Worm (Caenorhabditis elegans) whole organism, L1 larva: ENCODE results near the gene C49G7.7.

Experiments
- C16A3.4 ChIP-seq: fragments of 150-350 bp; optimal IDR thresholded peaks from 2 replicates; lab custom pipeline; 2014; ENCODE audit warnings: missing biosample characterization, missing genetic modification characterization
- C34B4.2 ChIP-seq: sonication (generic microtip); optimal IDR thresholded peaks from 2 replicates; lab custom pipeline; 2017; ENCODE audit warnings: mild to moderate bottlenecking, missing genetic modification characterization, missing compliant biosample characterization
- alr-1 ChIP-seq: fragments of 200-800 bp; sonication (Bioruptor generic); optimal IDR thresholded peaks from 2 replicates; lab custom pipeline; 2018; ENCODE audit warnings: borderline replicate concordance, mild to moderate bottlenecking, missing genetic modification characterization, missing compliant biosample characterization
- aly-2 ChIP-seq: fragments of 150-350 bp; optimal IDR thresholded peaks from 2 replicates; lab custom pipeline; 2014; ENCODE audit warnings: missing biosample characterization, missing genetic modification characterization
- ama-1 ChIP-seq: fragments of 150-350 bp; optimal IDR thresholded peaks from 2 replicates; lab custom pipeline; 2014
- ceh-63 ChIP-seq: fragments of 200-800 bp; sonication (Bioruptor generic); optimal IDR thresholded peaks from 2 replicates; lab custom pipeline; 2018; ENCODE audit warnings: mild to moderate bottlenecking, missing genetic modification characterization, missing compliant biosample characterization
- ceh-88 ChIP-seq: fragments of 200-800 bp; sonication (Bioruptor generic); IDR thresholded peaks from 2 replicates; pipeline ENCODE4 v1.3.6; 2022; ENCODE audit warnings: missing genetic modification characterization, missing compliant biosample characterization
- ces-1 ChIP-seq: fragments of 150-350 bp; optimal IDR thresholded peaks from 2 replicates; lab custom pipeline; 2014; ENCODE audit warnings: missing biosample characterization, missing genetic modification reagents, missing genetic modification characterization
- dsc-1 ChIP-seq: sonication (generic microtip); optimal IDR thresholded peaks from 2 replicates; lab custom pipeline; 2016; ENCODE audit warnings: mild to moderate bottlenecking, missing genetic modification characterization, missing compliant biosample characterization
- efl-1 ChIP-seq, 4 experiments: fragments of 150-350 bp; optimal IDR thresholded peaks in 3 of 4; peaks in 1 of 4; 1 replicate in 1 of 4; 2 replicates in 3 of 4; lab custom pipeline; 2014; ENCODE audit warnings: missing biosample characterization in 2 of 4, missing genetic modification characterization in 2 of 4, missing genetic modification reagents in 2 of 4
- egl-13 ChIP-seq: sonication (generic microtip); optimal IDR thresholded peaks from 2 replicates; lab custom pipeline; 2016; ENCODE audit warnings: missing genotype, missing genetic modification reagents, missing genetic modification characterization, missing compliant biosample characterization
- elt-2 ChIP-seq: sonication (generic microtip); optimal IDR thresholded peaks from 2 replicates; lab custom pipeline; 2016; ENCODE audit warnings: missing genetic modification characterization, mild to moderate bottlenecking, inconsistent platforms, missing compliant biosample characterization, missing genetic modification reagents
- elt-3 ChIP-seq, 6 experiments: fragments of 150-350 bp in 1 of 6; sonication (generic microtip); optimal IDR thresholded peaks; 2 replicates each; lab custom pipeline; 2017 to 2018; ENCODE audit warnings: missing biosample characterization in 6 of 6, missing genetic modification characterization in 6 of 6, inconsistent platforms in 1 of 6
- ets-5 ChIP-seq: fragments of 200-800 bp; sonication (Bioruptor generic); IDR thresholded peaks from 2 replicates; pipeline ENCODE4 v1.3.6; 2022; ENCODE audit warnings: missing genetic modification characterization, missing compliant biosample characterization
- fkh-8 ChIP-seq: sonication (generic microtip); optimal IDR thresholded peaks from 2 replicates; lab custom pipeline; 2016; ENCODE audit warnings: mild to moderate bottlenecking, missing genetic modification characterization, missing compliant biosample characterization
- grh-1 ChIP-seq: fragments of 200-800 bp; sonication (Bioruptor generic); IDR thresholded peaks from 2 replicates; pipeline ENCODE4 v1.3.6; 2022; ENCODE audit warnings: missing genetic modification reagents, missing genetic modification characterization, missing compliant biosample characterization
- lin-13 ChIP-seq: fragments of 150-350 bp; optimal IDR thresholded peaks from 2 replicates; lab custom pipeline; 2014; ENCODE audit warnings: missing biosample characterization, missing genetic modification reagents, missing genetic modification characterization
- lin-35 ChIP-seq, 2 experiments: fragments of 150-350 bp; optimal IDR thresholded peaks; 2 replicates each; lab custom pipeline; 2014; ENCODE audit warnings: missing biosample characterization in 2 of 2, missing genetic modification characterization in 2 of 2, missing genetic modification reagents in 2 of 2
- nhr-19 ChIP-seq: fragments of 200-800 bp; sonication (Bioruptor generic); conservative IDR thresholded peaks from 2 replicates; pipeline ENCODE4 v1.3.6; 2022; ENCODE audit warnings: missing genetic modification characterization, missing compliant biosample characterization
- nhr-20 ChIP-seq: sonication (generic microtip); optimal IDR thresholded peaks from 2 replicates; lab custom pipeline; 2016; ENCODE audit warnings: mild to moderate bottlenecking, missing genetic modification characterization, missing compliant biosample characterization
- nhr-237 ChIP-seq: fragments of 150-350 bp; optimal IDR thresholded peaks from 2 replicates; lab custom pipeline; 2014; ENCODE audit warnings: missing biosample characterization, missing genetic modification characterization
- nhr-76 ChIP-seq: sonication (generic microtip); optimal IDR thresholded peaks from 2 replicates; lab custom pipeline; 2017; ENCODE audit warnings: missing biosample characterization, missing genetic modification characterization
- nhr-85 ChIP-seq: sonication (generic microtip); peaks from one replicate; lab custom pipeline; 2016; ENCODE audit warnings: missing genetic modification characterization, inconsistent platforms, missing compliant biosample characterization
- nhr-90 ChIP-seq: sonication (generic microtip); optimal IDR thresholded peaks from 2 replicates; lab custom pipeline; 2016; ENCODE audit warnings: mild to moderate bottlenecking, missing genetic modification characterization, missing compliant biosample characterization; ENCODE audit not compliant: poor library complexity
- pax-3 ChIP-seq: fragments of 200-800 bp; sonication (Bioruptor generic); optimal IDR thresholded peaks from 2 replicates; lab custom pipeline; 2018; ENCODE audit warnings: mild to moderate bottlenecking, missing genetic modification characterization, moderate library complexity, missing compliant biosample characterization
- rnt-1 ChIP-seq: sonication (generic microtip); optimal IDR thresholded peaks from 2 replicates; lab custom pipeline; 2016; ENCODE audit warnings: mild to moderate bottlenecking, missing genetic modification characterization, moderate library complexity, missing compliant biosample characterization
- skn-1 ChIP-seq: fragments of 150-350 bp; optimal IDR thresholded peaks from 2 replicates; lab custom pipeline; 2014; ENCODE audit warnings: missing biosample characterization, missing genetic modification characterization
- snu-23 ChIP-seq: sonication (generic microtip); optimal IDR thresholded peaks from 2 replicates; lab custom pipeline; 2016; ENCODE audit warnings: missing genetic modification characterization, missing compliant biosample characterization
- sox-4 ChIP-seq: sonication (generic microtip); optimal IDR thresholded peaks from 2 replicates; lab custom pipeline; 2016; ENCODE audit warnings: missing genetic modification characterization, missing compliant biosample characterization
- sptf-1 ChIP-seq: fragments of 150-350 bp; optimal IDR thresholded peaks from 2 replicates; lab custom pipeline; 2014; ENCODE audit warnings: missing biosample characterization, missing genetic modification characterization
- unc-130 ChIP-seq: fragments of 150-350 bp; optimal IDR thresholded peaks from 2 replicates; lab custom pipeline; 2017; ENCODE audit warnings: missing biosample characterization, missing genetic modification characterization, inconsistent platforms
- unc-30 ChIP-seq: sonication (generic microtip); optimal IDR thresholded peaks from 2 replicates; lab custom pipeline; 2017; ENCODE audit warnings: missing biosample characterization, missing genetic modification characterization
- unc-62 ChIP-seq: fragments of 150-350 bp; optimal IDR thresholded peaks from 2 replicates; lab custom pipeline; 2014; ENCODE audit warnings: missing biosample characterization, missing genetic modification reagents, missing genetic modification characterization
- unc-98 ChIP-seq: fragments of 200-800 bp; sonication (Bioruptor generic); IDR thresholded peaks from 2 replicates; pipeline ENCODE4 v1.3.6; 2022; ENCODE audit warnings: missing genetic modification characterization, missing compliant biosample characterization
- zip-4 ChIP-seq: fragments of 200-800 bp; sonication (Bioruptor generic); optimal IDR thresholded peaks from 2 replicates; lab custom pipeline; 2018; ENCODE audit warnings: mild to moderate bottlenecking, missing genetic modification characterization, moderate library complexity, missing compliant biosample characterization
- ztf-11 ChIP-seq, 2 experiments: sonication (generic microtip); optimal IDR thresholded peaks; 2 replicates each; lab custom pipeline; 2016 to 2017; ENCODE audit warnings: missing genetic modification characterization in 2 of 2, missing biosample characterization in 1 of 2, missing compliant biosample characterization in 1 of 2

C49G7.7 gene

DNA sequence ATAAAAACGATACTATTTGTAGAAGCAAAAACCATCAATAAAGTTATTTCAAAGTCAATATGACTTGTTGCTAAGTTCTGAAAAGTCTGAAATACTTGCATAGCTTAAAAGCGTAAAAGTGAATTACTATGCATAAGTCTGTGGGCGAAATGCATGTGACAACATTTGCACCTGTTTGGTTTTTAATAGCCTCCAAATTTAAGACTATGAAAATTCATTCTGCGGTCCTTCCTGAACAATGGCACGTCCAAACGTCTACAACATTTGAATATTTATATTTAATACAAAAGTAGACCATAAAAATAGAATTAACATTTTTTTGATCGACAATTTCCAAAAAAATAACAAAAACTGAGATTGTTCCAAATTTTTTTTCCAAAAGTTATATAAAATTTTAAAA is 12.5 kb upstream of the C49G7.7 start, which contains the start of gene K09D9.14:
K09D9.14 (minus strand) TSS at position 101 of the 400 bp plus-strand sequence.
- TF ChIP-seq nhr-90 (tag; lab: Kevin White, UChicago) (no peak), unc-30 (no peak), egl-13 (tag; lab: Kevin White, UChicago) (no peak), nhr-19 (GFP tag; lab: Robert Waterston, UW) (no peak), lin-13 (GFP tag; lab: Kevin White, UChicago) (no peak), ama-1 (no peak), C16A3.4 (tag; lab: Kevin White, UChicago) (no peak), alr-1 (tag; lab: Kevin White, UChicago) (no peak), nhr-76 (no peak), unc-130 (tag; lab: Kevin White, UChicago) (no peak), unc-62 (GFP tag; lab: Kevin White, UChicago) (no peak), sptf-1 (tag; lab: Kevin White, UChicago) (no peak), elt-2 (tag; lab: Kevin White, UChicago) (no peak)

DNA sequence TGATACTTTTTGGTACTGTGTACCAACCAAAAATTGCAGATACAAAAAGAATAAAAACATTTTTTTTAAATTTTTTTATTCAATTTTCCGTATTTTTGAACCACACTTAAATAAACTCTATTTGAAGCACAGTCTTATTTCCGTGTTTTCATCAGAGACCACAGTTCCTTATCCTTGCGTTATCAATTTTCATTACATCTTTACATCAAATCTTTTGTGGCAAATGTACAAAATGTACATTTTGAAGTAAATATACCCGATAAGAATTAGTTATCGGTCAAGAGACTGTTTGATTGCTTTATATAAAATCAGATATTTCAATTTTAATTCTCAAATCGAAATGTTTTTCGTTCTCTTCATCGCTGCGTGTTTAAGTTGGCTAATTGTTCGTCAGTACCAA is 12.0 kb upstream of the C49G7.7 start, which contains the start of gene cyp-35A3:
cyp-35A3 (plus strand) TSS at position 301 of the 400 bp plus-strand sequence.
- TF ChIP-seq fkh-8 (tag; lab: Kevin White, UChicago) (no peak), pax-3 (tag; lab: Kevin White, UChicago) (no peak), unc-98 (no peak), unc-30 (no peak), elt-3 (tag; optimal IDR thresholded peaks at IDR 0.05; lab: Kevin White, UChicago) (no peak), dsc-1 (tag; lab: Kevin White, UChicago) (no peak), ceh-88 (GFP tag; lab: Robert Waterston, UW) (no peak), elt-2 (tag; lab: Kevin White, UChicago) (no peak), nhr-20 (tag; lab: Kevin White, UChicago) (no peak), ama-1 (no peak), aly-2 (no peak), C34B4.2 (tag; lab: Kevin White, UChicago) (no peak)

DNA sequence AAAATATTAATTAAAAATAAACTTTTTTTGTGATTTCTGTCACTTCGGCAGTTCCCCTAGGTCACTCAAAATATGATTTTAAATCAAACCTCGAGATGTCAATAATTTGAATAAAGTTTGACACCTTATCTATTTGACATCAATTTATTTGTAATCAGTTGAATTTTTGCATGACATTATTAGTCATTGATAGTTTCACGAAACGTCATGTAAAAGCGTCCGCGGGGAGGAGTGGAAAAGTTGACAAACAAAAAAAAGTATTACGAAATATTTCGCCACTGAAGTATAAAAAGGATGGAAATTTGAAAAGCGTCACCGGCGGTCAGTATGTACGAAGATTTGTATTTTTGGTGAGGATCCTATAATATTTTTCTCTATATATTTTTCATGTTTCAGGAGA is 9.5 kb upstream of the C49G7.7 start, which contains the start of gene K09D9.1:
K09D9.1 (plus strand) TSS at position 271 of the 400 bp plus-strand sequence.
- TF ChIP-seq snu-23 (GFP tag; lab: Kevin White, UChicago) (no peak), nhr-85 (tag; lab: Kevin White, UChicago) (no peak), lin-35 (GFP tag; optimal IDR thresholded peaks at IDR 0.05; lab: Kevin White, UChicago) (no peak), ces-1 (no peak), elt-2 (tag; lab: Kevin White, UChicago) (peak; percentile 74), ceh-63 (GFP tag; lab: Kevin White, UChicago) (no peak), nhr-237 (tag; lab: Kevin White, UChicago) (no peak), ztf-11 (tag; optimal IDR thresholded peaks at IDR 0.05; lab: Kevin White, UChicago) (no peak), grh-1 (GFP tag; lab: Robert Waterston, UW) (no peak), C16A3.4 (tag; lab: Kevin White, UChicago) (no peak), dsc-1 (tag; lab: Kevin White, UChicago) (no peak), zip-4 (peak; percentile 73), skn-1 (peak; percentile 53), ets-5 (GFP tag; lab: Robert Waterston, UW) (no peak)

DNA sequence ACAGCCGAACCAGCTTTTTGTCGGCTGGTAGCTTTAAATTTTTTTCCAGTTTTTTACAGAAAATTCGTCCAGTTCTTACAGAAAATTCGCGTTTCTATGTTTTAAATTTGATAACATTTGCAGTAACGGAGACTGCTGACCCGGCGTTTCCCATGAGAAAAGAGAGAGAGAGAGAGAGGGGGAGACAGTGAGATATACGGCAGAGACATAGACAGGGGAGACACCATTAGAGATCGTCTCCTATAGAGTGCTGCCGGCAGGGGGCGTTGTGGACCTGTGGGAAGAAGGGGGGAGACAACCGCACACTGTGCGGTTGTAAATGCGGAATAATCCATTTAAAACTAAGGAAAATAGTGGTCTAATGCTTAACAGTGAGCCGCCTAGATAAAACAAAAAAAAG is 4.6 kb upstream of the C49G7.7 start:
- TF ChIP-seq efl-1 (optimal IDR thresholded peaks at IDR 0.05; lab: Kevin White, UChicago): peak; percentile 19 to 26
- TF ChIP-seq efl-1 (GFP tag; optimal IDR thresholded peaks at IDR 0.05 in 1 of 2; lab: Kevin White, UChicago): peak in 1 of 2 experiments; percentile 93
- TF ChIP-seq rnt-1: peak; percentile 27
- TF ChIP-seq sox-4: no peak
- peak; percentile 12 for TF ChIP-seq elt-2 (tag; lab: Kevin White, UChicago)
- peak in 1 of 2 experiments; percentile 11 for TF ChIP-seq lin-35 (GFP tag; optimal IDR thresholded peaks at IDR 0.05; lab: Kevin White, UChicago)
- TF ChIP-seq lin-13 (GFP tag; lab: Kevin White, UChicago): no peak
- TF ChIP-seq nhr-20 (tag; lab: Kevin White, UChicago): peak; percentile 12
